Fruit fly (Drosophila melanogaster): ENCODE results near the gene gro.

dm6 chr3R:26020244-26021171 lies 21.0 kb upstream of the gro start:
- TF ChIP-seq kay (GFP tag; ENCODE audit: borderline replicate concordance) (peak; percentile 87), pad (GFP tag; optimal IDR thresholded peaks at IDR 0.05) (no peak), Crg-1 (GFP tag; optimal IDR thresholded peaks at IDR 0.05) (no peak), CG12768 (GFP tag; optimal IDR thresholded peaks at IDR 0.05) (no peak), CG7101 (tag; optimal IDR thresholded peaks at IDR 0.05) (peak; percentile 27), Mnt (GFP tag; optimal IDR thresholded peaks at IDR 0.05) (no peak), tj (GFP tag; optimal IDR thresholded peaks at IDR 0.05) (peak; percentile 69), cnc (optimal IDR thresholded peaks at IDR 0.05) (no peak), toe (GFP tag; optimal IDR thresholded peaks at IDR 0.05) (no peak)

All from whole organism, adult.